Worm (Caenorhabditis elegans): Measurements from ENCODE around the gene tasp-1.
A peak's percentile ranks its signal among the peaks of the same experiment; 100 is the strongest.

The tasp-1 gene

ce11 chrIII:10739455-10739854 lies 19.7 kb upstream of the tasp-1 start, which contains the start of gene smap-1:
Gene smap-1 (minus strand): TSS chrIII:10739792.
- TF ChIP-seq efl-1 (optimal IDR thresholded peaks at IDR 0.05): no peak
- peak in 1 of 2 experiments; percentile 89 for TF ChIP-seq efl-1 (GFP tag; optimal IDR thresholded peaks at IDR 0.05 in 1 of 2)
- TF ChIP-seq ces-1 (GFP tag; optimal IDR thresholded peaks at IDR 0.05): no peak

DNA sequence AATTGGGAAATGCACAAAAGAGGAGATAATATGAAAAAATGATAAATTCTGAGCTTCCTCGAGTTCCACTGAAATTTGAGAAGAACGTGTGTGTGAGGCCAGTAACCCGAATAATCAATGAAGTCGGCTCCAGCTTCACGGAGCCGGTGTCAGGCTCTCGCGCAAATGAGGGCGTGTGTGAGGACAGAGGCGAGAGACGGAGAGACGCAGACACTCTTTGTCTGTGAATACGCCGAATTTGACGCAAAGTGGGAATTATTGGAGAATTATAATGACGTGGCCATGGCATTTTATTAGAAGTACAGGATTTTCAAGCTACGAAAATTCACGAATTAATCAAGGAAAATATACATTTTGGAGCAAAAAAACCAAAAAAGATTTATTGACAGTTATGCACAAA lies 19.2 kb upstream of the tasp-1 start:
- TF ChIP-seq elt-3 (tag; optimal IDR thresholded peaks at IDR 0.05): no peak
- TF ChIP-seq dpl-1 (GFP tag; optimal IDR thresholded peaks at IDR 0.05): peak in 2 of 3 experiments; percentile 35 to 66
- no peak for TF ChIP-seq ztf-4 (tag; optimal IDR thresholded peaks at IDR 0.05)
- no peak for TF ChIP-seq vab-15 (tag; optimal IDR thresholded peaks at IDR 0.05)
- peak; percentile 66 for TF ChIP-seq lin-14 (GFP tag; optimal IDR thresholded peaks at IDR 0.05)
- TF ChIP-seq F16B12.6 (tag; optimal IDR thresholded peaks at IDR 0.05): peak; percentile 88
- peak; percentile 5 for TF ChIP-seq pax-3 (tag; optimal IDR thresholded peaks at IDR 0.05)
- TF ChIP-seq nhr-85 (tag): peak; percentile 70
- no peak for TF ChIP-seq unc-130 (tag; optimal IDR thresholded peaks at IDR 0.05)
- no peak for TF ChIP-seq lin-15B (tag; optimal IDR thresholded peaks at IDR 0.05)
- TF ChIP-seq irx-1 (tag; optimal IDR thresholded peaks at IDR 0.05): peak; percentile 6
- peak; percentile 21 to 70 for TF ChIP-seq lsy-2 (tag; optimal IDR thresholded peaks at IDR 0.05)
- peak; percentile 39 for TF ChIP-seq ama-1 (optimal IDR thresholded peaks at IDR 0.05)
- peak; percentile 64 to 68 for TF ChIP-seq lin-35 (GFP tag; optimal IDR thresholded peaks at IDR 0.05)
- peak; percentile 49 for TF ChIP-seq fos-1 (tag; optimal IDR thresholded peaks at IDR 0.05)
- TF ChIP-seq xbp-1 (tag; optimal IDR thresholded peaks at IDR 0.05): peak; percentile 70
- no peak for TF ChIP-seq nhr-84 (tag; optimal IDR thresholded peaks at IDR 0.05)
- no peak for TF ChIP-seq ceh-88 (GFP tag; IDR thresholded peaks at IDR 0.05)
- no peak for TF ChIP-seq hlh-4 (tag; optimal IDR thresholded peaks at IDR 0.05)
- peak; percentile 67 to 72 for TF ChIP-seq efl-1 (optimal IDR thresholded peaks at IDR 0.05)
- TF ChIP-seq efl-1 (GFP tag; optimal IDR thresholded peaks at IDR 0.05 in 1 of 2): peak in 1 of 2 experiments; percentile 58
- TF ChIP-seq mep-1 (tag; optimal IDR thresholded peaks at IDR 0.05): peak; percentile 53
- TF ChIP-seq nhr-47 (tag; optimal IDR thresholded peaks at IDR 0.05): peak; percentile 71
- peak; percentile 71 for TF ChIP-seq snu-23 (GFP tag; optimal IDR thresholded peaks at IDR 0.05)
- no peak for TF ChIP-seq aha-1 (tag; optimal IDR thresholded peaks at IDR 0.05)
- no peak for TF ChIP-seq unc-62 (GFP tag; optimal IDR thresholded peaks at IDR 0.05)
- peak; percentile 33 for TF ChIP-seq egl-13 (tag; optimal IDR thresholded peaks at IDR 0.05)
- peak; percentile 55 for TF ChIP-seq rnt-1 (tag; optimal IDR thresholded peaks at IDR 0.05)
- peak; percentile 71 for TF ChIP-seq fkh-8 (tag; optimal IDR thresholded peaks at IDR 0.05)
- TF ChIP-seq mdl-1 (tag; optimal IDR thresholded peaks at IDR 0.05): peak in 1 of 2 experiments; percentile 24
- no peak for TF ChIP-seq unc-98 (GFP tag; IDR thresholded peaks at IDR 0.05)
- no peak for TF ChIP-seq lir-3 (tag; optimal IDR thresholded peaks at IDR 0.05; ENCODE audit: poor library complexity)
- peak; percentile 17 for TF ChIP-seq nhr-90 (tag; optimal IDR thresholded peaks at IDR 0.05; ENCODE audit: poor library complexity)
- TF ChIP-seq dsc-1 (tag; optimal IDR thresholded peaks at IDR 0.05): peak; percentile 48
- TF ChIP-seq nhr-71 (tag; optimal IDR thresholded peaks at IDR 0.05): peak; percentile 65
- peak; percentile 8 for TF ChIP-seq skn-1 (tag; optimal IDR thresholded peaks at IDR 0.05)
- TF ChIP-seq nhr-11 (tag; optimal IDR thresholded peaks at IDR 0.05): no peak
- TF ChIP-seq pag-3 (tag; optimal IDR thresholded peaks at IDR 0.05; ENCODE audit: borderline replicate concordance, insufficient read depth): no peak
- no peak for TF ChIP-seq unc-30 (tag; optimal IDR thresholded peaks at IDR 0.05)
- TF ChIP-seq tbx-2 (tag; optimal IDR thresholded peaks at IDR 0.05): peak; percentile 57
- TF ChIP-seq grh-1 (GFP tag; IDR thresholded peaks at IDR 0.05): no peak
- no peak for TF ChIP-seq hpl-2 (GFP tag; optimal IDR thresholded peaks at IDR 0.05)
- peak; percentile 53 for TF ChIP-seq swsn-7 (tag; optimal IDR thresholded peaks at IDR 0.05)
- TF ChIP-seq lin-13 (GFP tag; optimal IDR thresholded peaks at IDR 0.05): no peak
- TF ChIP-seq C04F5.9 (tag; optimal IDR thresholded peaks at IDR 0.05): no peak
- peak; percentile 52 for TF ChIP-seq unc-86 (tag; optimal IDR thresholded peaks at IDR 0.05)
- no peak for TF ChIP-seq zip-4 (GFP tag; optimal IDR thresholded peaks at IDR 0.05)
- peak; percentile 4 for TF ChIP-seq jun-1 (tag; optimal IDR thresholded peaks at IDR 0.05)
- TF ChIP-seq nhr-20 (tag; optimal IDR thresholded peaks at IDR 0.05): peak; percentile 47
- peak in 2 of 3 experiments; percentile 21 to 60 for TF ChIP-seq ceh-82 (tag; optimal IDR thresholded peaks at IDR 0.05)
